Worm (Caenorhabditis elegans) whole organism, L1 larva: ENCODE data around the gene K08E4.7.
A peak's percentile ranks its signal among the peaks of the same experiment; 100 is the strongest.

Experiments used
- C34B4.2 ChIP-seq: sonication (generic microtip); optimal IDR thresholded peaks from 2 replicates; lab custom pipeline; 2017; ENCODE audit warnings: mild to moderate bottlenecking, missing genetic modification characterization, missing compliant biosample characterization
- F16B12.6 ChIP-seq: fragments of 150-350 bp; optimal IDR thresholded peaks from 2 replicates; lab custom pipeline; 2014; ENCODE audit warnings: missing biosample characterization, missing genetic modification characterization
- aha-1 ChIP-seq: fragments of 150-350 bp; optimal IDR thresholded peaks from 2 replicates; lab custom pipeline; 2014; ENCODE audit warnings: missing biosample characterization, missing genetic modification characterization
- ama-1 ChIP-seq: fragments of 150-350 bp; optimal IDR thresholded peaks from 2 replicates; lab custom pipeline; 2014
- blmp-1 ChIP-seq: fragments of 150-350 bp; optimal IDR thresholded peaks from 2 replicates; lab custom pipeline; 2014; ENCODE audit warnings: missing biosample characterization, missing genetic modification characterization
- ceh-82 ChIP-seq, 3 experiments: fragments of 150-350 bp in 1 of 3; sonication (generic microtip) in 2 of 3; optimal IDR thresholded peaks; 2 replicates each; lab custom pipeline; 2014 to 2017; ENCODE audit warnings: missing biosample characterization in 3 of 3, missing genetic modification characterization in 3 of 3
- ceh-88 ChIP-seq: fragments of 200-800 bp; sonication (Bioruptor generic); IDR thresholded peaks from 2 replicates; pipeline ENCODE4 v1.3.6; 2022; ENCODE audit warnings: missing genetic modification characterization, missing compliant biosample characterization
- ces-1 ChIP-seq: fragments of 150-350 bp; optimal IDR thresholded peaks from 2 replicates; lab custom pipeline; 2014; ENCODE audit warnings: missing biosample characterization, missing genetic modification reagents, missing genetic modification characterization
- dpl-1 ChIP-seq, 3 experiments: fragments of 150-350 bp in 2 of 3; sonication (generic microtip) in 1 of 3; optimal IDR thresholded peaks; 2 replicates each; lab custom pipeline; 2014 to 2017; ENCODE audit warnings: missing biosample characterization in 3 of 3, missing genetic modification characterization in 3 of 3, missing genetic modification reagents in 3 of 3
- efl-3 ChIP-seq: fragments of 200-800 bp; sonication (Bioruptor generic); optimal IDR thresholded peaks from 2 replicates; lab custom pipeline; 2018; ENCODE audit warnings: mild to moderate bottlenecking, missing genetic modification characterization, missing compliant biosample characterization
- ets-5 ChIP-seq: fragments of 200-800 bp; sonication (Bioruptor generic); IDR thresholded peaks from 2 replicates; pipeline ENCODE4 v1.3.6; 2022; ENCODE audit warnings: missing genetic modification characterization, missing compliant biosample characterization
- fkh-10 ChIP-seq: sonication (generic microtip); optimal IDR thresholded peaks from 2 replicates; lab custom pipeline; 2017; ENCODE audit warnings: missing biosample characterization, missing genetic modification reagents, missing genetic modification characterization
- hlh-17 ChIP-seq: fragments of 200-800 bp; sonication (Bioruptor generic); optimal IDR thresholded peaks from 2 replicates; lab custom pipeline; 2018; ENCODE audit warnings: missing genetic modification characterization, mild to moderate bottlenecking, missing compliant biosample characterization, moderate library complexity, borderline replicate concordance
- isw-1 ChIP-seq: fragments of 200-800 bp; sonication (Bioruptor generic); IDR thresholded peaks from 2 replicates; pipeline ENCODE4 v1.3.6; 2022; ENCODE audit warnings: missing genetic modification characterization, missing compliant biosample characterization
- jun-1 ChIP-seq: fragments of 150-350 bp; optimal IDR thresholded peaks from 2 replicates; lab custom pipeline; 2014; ENCODE audit warnings: missing biosample characterization, missing genetic modification reagents, missing genetic modification characterization
- lin-15B ChIP-seq: fragments of 150-350 bp; sonication (generic microtip); optimal IDR thresholded peaks from 3 replicates; lab custom pipeline; 2014; ENCODE audit warnings: missing biosample characterization, missing genetic modification characterization
- lin-35 ChIP-seq, 2 experiments: fragments of 150-350 bp; optimal IDR thresholded peaks; 2 replicates each; lab custom pipeline; 2014; ENCODE audit warnings: missing biosample characterization in 2 of 2, missing genetic modification characterization in 2 of 2, missing genetic modification reagents in 2 of 2
- lin-39 ChIP-seq: fragments of 150-350 bp; optimal IDR thresholded peaks from 2 replicates; lab custom pipeline; 2014; ENCODE audit warnings: missing biosample characterization, missing genetic modification reagents, missing genetic modification characterization
- mab-9 ChIP-seq: fragments of 200-800 bp; sonication (Bioruptor generic); IDR thresholded peaks from 2 replicates; pipeline ENCODE4 v1.3.6; 2022; ENCODE audit warnings: missing genetic modification reagents, missing genetic modification characterization, missing compliant biosample characterization
- mef-2 ChIP-seq: fragments of 150-350 bp; optimal IDR thresholded peaks from 2 replicates; lab custom pipeline; 2014; ENCODE audit warnings: missing biosample characterization, missing genetic modification characterization
- mep-1 ChIP-seq: fragments of 150-350 bp; optimal IDR thresholded peaks from 2 replicates; lab custom pipeline; 2014; ENCODE audit warnings: missing biosample characterization, missing genetic modification characterization
- nhr-11 ChIP-seq: fragments of 150-350 bp; optimal IDR thresholded peaks from 2 replicates; lab custom pipeline; 2014; ENCODE audit warnings: missing biosample characterization, missing genetic modification characterization
- nhr-28 ChIP-seq: fragments of 150-350 bp; optimal IDR thresholded peaks from 2 replicates; lab custom pipeline; 2014; ENCODE audit warnings: missing biosample characterization, missing genetic modification characterization
- nhr-47 ChIP-seq: sonication (generic microtip); optimal IDR thresholded peaks from 2 replicates; lab custom pipeline; 2016; ENCODE audit warnings: mild to moderate bottlenecking, missing genetic modification characterization, moderate library complexity, missing compliant biosample characterization
- nhr-71 ChIP-seq: sonication (generic microtip); optimal IDR thresholded peaks from 2 replicates; lab custom pipeline; 2016; ENCODE audit warnings: mild to moderate bottlenecking, missing genetic modification characterization, moderate library complexity, missing compliant biosample characterization
- nhr-85 ChIP-seq: sonication (generic microtip); peaks from one replicate; lab custom pipeline; 2016; ENCODE audit warnings: missing genetic modification characterization, inconsistent platforms, missing compliant biosample characterization
- nhr-90 ChIP-seq: sonication (generic microtip); optimal IDR thresholded peaks from 2 replicates; lab custom pipeline; 2016; ENCODE audit warnings: mild to moderate bottlenecking, missing genetic modification characterization, missing compliant biosample characterization; ENCODE audit not compliant: poor library complexity
- pax-3 ChIP-seq: fragments of 200-800 bp; sonication (Bioruptor generic); optimal IDR thresholded peaks from 2 replicates; lab custom pipeline; 2018; ENCODE audit warnings: mild to moderate bottlenecking, missing genetic modification characterization, moderate library complexity, missing compliant biosample characterization
- rnt-1 ChIP-seq: sonication (generic microtip); optimal IDR thresholded peaks from 2 replicates; lab custom pipeline; 2016; ENCODE audit warnings: mild to moderate bottlenecking, missing genetic modification characterization, moderate library complexity, missing compliant biosample characterization
- skn-1 ChIP-seq: fragments of 150-350 bp; optimal IDR thresholded peaks from 2 replicates; lab custom pipeline; 2014; ENCODE audit warnings: missing biosample characterization, missing genetic modification characterization
- sox-4 ChIP-seq: sonication (generic microtip); optimal IDR thresholded peaks from 2 replicates; lab custom pipeline; 2016; ENCODE audit warnings: missing genetic modification characterization, missing compliant biosample characterization
- sup-37 ChIP-seq: fragments of 200-800 bp; sonication (Bioruptor generic); optimal IDR thresholded peaks from 2 replicates; lab custom pipeline; 2018; ENCODE audit warnings: mild to moderate bottlenecking, missing genetic modification characterization, missing compliant biosample characterization
- swsn-7 ChIP-seq: sonication (generic microtip); optimal IDR thresholded peaks from 2 replicates; lab custom pipeline; 2016; ENCODE audit warnings: missing genetic modification characterization, missing compliant biosample characterization
- tbx-2 ChIP-seq: sonication (generic microtip); optimal IDR thresholded peaks from 2 replicates; lab custom pipeline; 2016; ENCODE audit warnings: missing genetic modification characterization, missing compliant biosample characterization
- unc-130 ChIP-seq: fragments of 150-350 bp; optimal IDR thresholded peaks from 2 replicates; lab custom pipeline; 2017; ENCODE audit warnings: missing biosample characterization, missing genetic modification characterization, inconsistent platforms
- unc-30 ChIP-seq: sonication (generic microtip); optimal IDR thresholded peaks from 2 replicates; lab custom pipeline; 2017; ENCODE audit warnings: missing biosample characterization, missing genetic modification characterization
- unc-62 ChIP-seq: fragments of 150-350 bp; optimal IDR thresholded peaks from 2 replicates; lab custom pipeline; 2014; ENCODE audit warnings: missing biosample characterization, missing genetic modification reagents, missing genetic modification characterization
- unc-86 ChIP-seq: sonication (generic microtip); optimal IDR thresholded peaks from 2 replicates; lab custom pipeline; 2016; ENCODE audit warnings: missing genetic modification characterization, missing compliant biosample characterization
- unc-98 ChIP-seq: fragments of 200-800 bp; sonication (Bioruptor generic); IDR thresholded peaks from 2 replicates; pipeline ENCODE4 v1.3.6; 2022; ENCODE audit warnings: missing genetic modification characterization, missing compliant biosample characterization
- vab-15 ChIP-seq: sonication (generic microtip); optimal IDR thresholded peaks from 2 replicates; lab custom pipeline; 2017; ENCODE audit warnings: missing genotype, mild to moderate bottlenecking, missing genetic modification characterization, missing compliant biosample characterization
- zip-4 ChIP-seq: fragments of 200-800 bp; sonication (Bioruptor generic); optimal IDR thresholded peaks from 2 replicates; lab custom pipeline; 2018; ENCODE audit warnings: mild to moderate bottlenecking, missing genetic modification characterization, moderate library complexity, missing compliant biosample characterization

Gene K08E4.7

ce11 chrIV:12032383-12032782 lies 43.2 kb upstream of the K08E4.7 start (continued):
- peak; percentile 51 to 82 (median 72) for TF ChIP-seq ceh-82 (tag; optimal IDR thresholded peaks at IDR 0.05; lab: Kevin White, UChicago)
- no peak for TF ChIP-seq unc-30 (tag; lab: Kevin White, UChicago)
- peak; percentile 8; the same call in 1 of the 2 replicates for TF ChIP-seq ceh-88 (GFP tag; lab: Robert Waterston, UW)
- TF ChIP-seq blmp-1, result peak; percentile 44
- TF ChIP-seq C34B4.2, result no peak
- TF ChIP-seq fkh-10 (GFP tag; lab: Kevin White, UChicago), result no peak
- TF ChIP-seq unc-86 (tag; lab: Kevin White, UChicago), result peak; percentile 65
- peak; percentile 63 for TF ChIP-seq ama-1 (lab: Kevin White, UChicago)
- TF ChIP-seq dpl-1 (GFP tag; optimal IDR thresholded peaks at IDR 0.05; lab: Kevin White, UChicago), result peak; percentile 60 to 70 (median 63)
- TF ChIP-seq pax-3, result peak; percentile 36
- no peak for TF ChIP-seq efl-3 (GFP tag; lab: Kevin White, UChicago)
- TF ChIP-seq sox-4 (tag; lab: Kevin White, UChicago), result no peak
- TF ChIP-seq tbx-2, result peak; percentile 72
- TF ChIP-seq isw-1, result peak; percentile 54; the same call in 1 of the 2 replicates
- TF ChIP-seq unc-98 (GFP tag; lab: Robert Waterston, UW), result no peak
- TF ChIP-seq unc-62 (GFP tag; lab: Kevin White, UChicago), result no peak
- TF ChIP-seq F16B12.6 (tag; lab: Kevin White, UChicago), result peak; percentile 67
- TF ChIP-seq unc-130, result no peak
- peak; percentile 92 for TF ChIP-seq nhr-71 (tag; lab: Kevin White, UChicago)
- TF ChIP-seq lin-35 (GFP tag; optimal IDR thresholded peaks at IDR 0.05; lab: Kevin White, UChicago), result peak; percentile 62 to 86
- TF ChIP-seq nhr-11 (tag; lab: Kevin White, UChicago), result peak; percentile 69
- no peak for TF ChIP-seq ets-5 (GFP tag; lab: Robert Waterston, UW)
- peak; percentile 81 for TF ChIP-seq jun-1 (tag; lab: Kevin White, UChicago)
- peak; percentile 85 for TF ChIP-seq nhr-47 (tag; lab: Kevin White, UChicago)
- no peak for TF ChIP-seq hlh-17 (GFP tag; lab: Kevin White, UChicago)
- no peak for TF ChIP-seq mef-2 (tag; lab: Kevin White, UChicago)
- TF ChIP-seq skn-1 (tag; lab: Kevin White, UChicago), result peak; percentile 80
- TF ChIP-seq nhr-90 (tag; lab: Kevin White, UChicago), result peak; percentile 72
- TF ChIP-seq aha-1, result no peak
- TF ChIP-seq zip-4 (GFP tag; lab: Kevin White, UChicago), result no peak
- no peak for TF ChIP-seq lin-39 (tag; lab: Kevin White, UChicago)
- peak; percentile 87 for TF ChIP-seq swsn-7
- peak; percentile 29 for TF ChIP-seq lin-15B (tag; lab: Kevin White, UChicago)
- TF ChIP-seq nhr-28, result no peak
- TF ChIP-seq sup-37 (GFP tag; lab: Kevin White, UChicago), result no peak

- TF ChIP-seq rnt-1 (tag; lab: Kevin White, UChicago) (no peak), ces-1 (GFP tag; lab: Kevin White, UChicago) (no peak), skn-1 (tag; lab: Kevin White, UChicago) (peak; percentile 99), mep-1 (tag; lab: Kevin White, UChicago) (peak; percentile 11), nhr-85 (no peak), vab-15 (tag; lab: Kevin White, UChicago) (no peak), ceh-88 (GFP tag; lab: Robert Waterston, UW) (no peak), ets-5 (GFP tag; lab: Robert Waterston, UW) (no peak), lin-35 (GFP tag; optimal IDR thresholded peaks at IDR 0.05; lab: Kevin White, UChicago) (no peak), blmp-1 (peak; percentile 26), mab-9 (GFP tag; lab: Robert Waterston, UW) (no peak), efl-3 (GFP tag; lab: Kevin White, UChicago) (no peak)
Measured at ce11 chrIV:12033985-12034384, 41.6 kb upstream of the K08E4.7 start, which contains the start of gene sqst-1. Gene sqst-1, plus strand, starts transcription at chrIV:12034282.
